Fruit fly (Drosophila melanogaster) whole organism, embryonic: Measurements from ENCODE around the gene Tis11.

Experiments used
- Abd-B ChIP-seq: fragments of 200-800 bp; sonication (Bioruptor generic); optimal IDR thresholded peaks from 2 replicates; lab custom pipeline; 2018; ENCODE audit warnings: missing biosample characterization, mild to moderate bottlenecking, missing genetic modification characterization, moderate library complexity
- Adf1 ChIP-seq: fragments of 200-800 bp; sonication (Bioruptor generic); IDR thresholded peaks from 2 replicates; pipeline ENCODE4 v1.3.6; 2022; ENCODE audit warnings: missing biosample characterization, missing genetic modification characterization
- Atf6 ChIP-seq: fragments of 200-800 bp; sonication (Bioruptor generic); IDR thresholded peaks from 2 replicates; pipeline ENCODE4 v1.3.6; 2022; ENCODE audit warnings: missing biosample characterization, missing genetic modification characterization
- CG11398 ChIP-seq: fragments of 200-800 bp; sonication (Bioruptor generic); optimal IDR thresholded peaks from 2 replicates; lab custom pipeline; 2016; ENCODE audit warnings: missing biosample characterization, missing genetic modification characterization
- CG11560 ChIP-seq: fragments of 200-800 bp; sonication (Bioruptor generic); IDR thresholded peaks from 3 replicates; pipeline ENCODE4 v1.3.6; 2022; ENCODE audit warnings: missing biosample characterization, missing genetic modification characterization
- CG12942 ChIP-seq: fragments of 200-800 bp; sonication (Bioruptor generic); optimal IDR thresholded peaks from 3 replicates; lab custom pipeline; 2016; ENCODE audit warnings: missing biosample characterization, missing genetic modification characterization
- CG14014 ChIP-seq: fragments of 200-800 bp; sonication (Bioruptor generic); IDR thresholded peaks from 2 replicates; pipeline ENCODE4 v1.3.6; 2022; ENCODE audit warnings: missing biosample characterization, missing genetic modification characterization
- CG14050 ChIP-seq: fragments of 200-800 bp; sonication (Bioruptor generic); IDR thresholded peaks from 3 replicates; pipeline ENCODE4 v1.3.6; 2022; ENCODE audit warnings: missing biosample characterization, missing genetic modification characterization
- CG15011 ChIP-seq: fragments of 200-800 bp; sonication (Bioruptor generic); optimal IDR thresholded peaks from 3 replicates; lab custom pipeline; 2018; ENCODE audit warnings: missing biosample characterization, mild to moderate bottlenecking, missing genetic modification characterization
- CG15479 ChIP-seq: fragments of 200-800 bp; sonication (Bioruptor generic); optimal IDR thresholded peaks from 3 replicates; lab custom pipeline; 2019; ENCODE audit warnings: missing biosample characterization, mild to moderate bottlenecking, missing genetic modification characterization, moderate library complexity
- CG2116 ChIP-seq: fragments of 200-800 bp; sonication (Bioruptor generic); optimal IDR thresholded peaks from 3 replicates; lab custom pipeline; 2018; ENCODE audit warnings: missing biosample characterization, mild to moderate bottlenecking, missing genetic modification characterization
- CG34376 ChIP-seq: fragments of 200-800 bp; sonication (Bioruptor generic); optimal IDR thresholded peaks from 2 replicates; lab custom pipeline; 2018; ENCODE audit warnings: missing biosample characterization, mild to moderate bottlenecking, missing genetic modification characterization
- CG3847 ChIP-seq: fragments of 200-800 bp; sonication (Bioruptor generic); IDR thresholded peaks from 2 replicates; pipeline ENCODE4 v1.3.6; 2022; ENCODE audit warnings: missing biosample characterization, missing genetic modification characterization
- CG4360 ChIP-seq: fragments of 200-800 bp; sonication (Bioruptor generic); IDR thresholded peaks from 2 replicates; pipeline ENCODE4 v1.3.6; 2022; ENCODE audit warnings: missing biosample characterization, missing genetic modification characterization
- CG4854 ChIP-seq: fragments of 200-800 bp; sonication (Bioruptor generic); optimal IDR thresholded peaks from 2 replicates; lab custom pipeline; 2016; ENCODE audit warnings: missing biosample characterization, missing genetic modification characterization, inconsistent platforms
- CG7839 ChIP-seq: fragments of 200-800 bp; sonication (Bioruptor generic); optimal IDR thresholded peaks from 3 replicates; lab custom pipeline; 2018; ENCODE audit warnings: missing biosample characterization, mild to moderate bottlenecking, missing genetic modification characterization, moderate library complexity
- CG7963 ChIP-seq: fragments of 200-800 bp; sonication (Bioruptor generic); IDR thresholded peaks from 3 replicates; pipeline ENCODE4 v1.3.6; 2022; ENCODE audit warnings: missing biosample characterization, missing genetic modification characterization; ENCODE audit not compliant: partially characterized antibody
- CG7987 ChIP-seq: fragments of 200-800 bp; sonication (Bioruptor generic); optimal IDR thresholded peaks from 2 replicates; lab custom pipeline; 2018; ENCODE audit warnings: missing biosample characterization, mild to moderate bottlenecking, missing genetic modification characterization, moderate library complexity
- CG8290 ChIP-seq, 3 experiments: fragments of 200-800 bp; sonication (Bioruptor generic); optimal IDR thresholded peaks; 2 replicates each; lab custom pipeline; 2016 to 2019; ENCODE audit warnings: missing biosample characterization in 3 of 3, missing genetic modification characterization in 3 of 3, mild to moderate bottlenecking in 2 of 3, moderate library complexity in 1 of 3
- CG8765 ChIP-seq: fragments of 200-800 bp; sonication (Bioruptor generic); IDR thresholded peaks from 2 replicates; pipeline ENCODE4 v1.3.6; 2022; ENCODE audit warnings: missing biosample characterization, missing genetic modification characterization
- CHES-1-like ChIP-seq: fragments of 200-800 bp; sonication (Bioruptor generic); optimal IDR thresholded peaks from 2 replicates; lab custom pipeline; 2016; ENCODE audit warnings: missing biosample characterization, missing genetic modification characterization
- D ChIP-seq, 2 experiments: fragments of 200-800 bp in 1 of 2; fragments of >200 bp in 1 of 2; sonication (Bioruptor generic) in 1 of 2; optimal IDR thresholded peaks; 2 replicates in 1 of 2; 3 replicates in 1 of 2; lab custom pipeline; 2017; ENCODE audit warnings: mild to moderate bottlenecking in 1 of 2, missing biosample characterization in 1 of 2, missing genetic modification characterization in 1 of 2, missing genetic modification reagents in 1 of 2
- D19A ChIP-seq: fragments of 200-800 bp; optimal IDR thresholded peaks from 3 replicates; lab custom pipeline; 2019; ENCODE audit warnings: missing biosample characterization, mild to moderate bottlenecking, missing genetic modification characterization, moderate library complexity
- Dfd ChIP-seq, 2 experiments: fragments of >200 bp; optimal IDR thresholded peaks; 2 replicates each; lab custom pipeline; 2017; ENCODE audit warnings: missing biosample characterization in 2 of 2, missing genetic modification characterization in 2 of 2
- Fer1 ChIP-seq: fragments of 200-800 bp; sonication (Bioruptor generic); optimal IDR thresholded peaks from 2 replicates; lab custom pipeline; 2017; ENCODE audit warnings: missing biosample characterization, mild to moderate bottlenecking, missing genetic modification characterization
- HLH54F ChIP-seq: fragments of 200-800 bp; sonication (Bioruptor generic); optimal IDR thresholded peaks from 3 replicates; lab custom pipeline; 2016; ENCODE audit warnings: missing biosample characterization, missing genetic modification characterization
- Meics ChIP-seq: fragments of 200-800 bp; sonication (Bioruptor generic); optimal IDR thresholded peaks from 2 replicates; lab custom pipeline; 2017; ENCODE audit warnings: missing biosample characterization, mild to moderate bottlenecking, missing genetic modification characterization
- NK7.1 ChIP-seq: fragments of 200-800 bp; sonication (Bioruptor generic); optimal IDR thresholded peaks from 3 replicates; lab custom pipeline; 2016; ENCODE audit warnings: missing biosample characterization, missing genetic modification characterization
- Nf-YC ChIP-seq: fragments of 200-800 bp; optimal IDR thresholded peaks from 3 replicates; lab custom pipeline; 2019; ENCODE audit warnings: missing biosample characterization, mild to moderate bottlenecking, missing genetic modification characterization, moderate library complexity
- Rfx ChIP-seq: fragments of 200-800 bp; sonication (Bioruptor generic); IDR thresholded peaks from 2 replicates; pipeline ENCODE4 v1.3.6; 2022; ENCODE audit warnings: missing biosample characterization, missing genetic modification characterization
- Tbp ChIP-seq: fragments of >200 bp; optimal IDR thresholded peaks from 2 replicates; lab custom pipeline; 2018; ENCODE audit warnings: missing biosample characterization, missing genetic modification characterization
- Xbp1 ChIP-seq: fragments of 200-800 bp; sonication (Bioruptor generic); optimal IDR thresholded peaks from 3 replicates; lab custom pipeline; 2016; ENCODE audit warnings: missing biosample characterization, mild to moderate bottlenecking, missing genetic modification characterization
- cwo ChIP-seq: fragments of 200-800 bp; sonication (Bioruptor generic); optimal IDR thresholded peaks from 3 replicates; lab custom pipeline; 2017; ENCODE audit warnings: missing biosample characterization, missing genetic modification characterization, mild to moderate bottlenecking, moderate library complexity, missing genetic modification reagents
- eyg ChIP-seq: fragments of 200-800 bp; sonication (Bioruptor generic); optimal IDR thresholded peaks from 3 replicates; lab custom pipeline; 2016; ENCODE audit warnings: missing biosample characterization, missing genetic modification characterization
- gcm2 ChIP-seq: fragments of 200-800 bp; sonication (Bioruptor generic); optimal IDR thresholded peaks from 2 replicates; lab custom pipeline; 2016; ENCODE audit warnings: missing biosample characterization, missing genetic modification characterization
- grn ChIP-seq: fragments of 200-800 bp; sonication (Bioruptor generic); optimal IDR thresholded peaks from 3 replicates; lab custom pipeline; 2017; ENCODE audit warnings: missing biosample characterization, missing genetic modification characterization
- gsb-n ChIP-seq: fragments of 200-800 bp; sonication (Bioruptor generic); optimal IDR thresholded peaks from 3 replicates; lab custom pipeline; 2018; ENCODE audit warnings: missing biosample characterization, mild to moderate bottlenecking, missing genetic modification characterization
- gt ChIP-seq: fragments of 200-800 bp; sonication (Bioruptor generic); IDR thresholded peaks from 2 replicates; pipeline ENCODE4 v1.3.6; 2022; ENCODE audit warnings: missing biosample characterization, missing genetic modification characterization
- h ChIP-seq: fragments of >200 bp; optimal IDR thresholded peaks from 2 replicates; lab custom pipeline; 2017
- kah ChIP-seq: fragments of 200-800 bp; sonication (Bioruptor generic); optimal IDR thresholded peaks from 2 replicates; lab custom pipeline; 2018; ENCODE audit warnings: missing biosample characterization, mild to moderate bottlenecking, missing genetic modification characterization
- mam ChIP-seq: fragments of 200-800 bp; sonication (Bioruptor generic); optimal IDR thresholded peaks from 3 replicates; lab custom pipeline; 2016; ENCODE audit warnings: missing biosample characterization, missing genetic modification characterization
- nom ChIP-seq: fragments of 200-800 bp; sonication (Bioruptor generic); optimal IDR thresholded peaks from 2 replicates; lab custom pipeline; 2017; ENCODE audit warnings: missing biosample characterization, missing genetic modification characterization, mild to moderate bottlenecking, moderate library complexity, missing genetic modification reagents
- org-1 ChIP-seq: fragments of 200-800 bp; sonication (Bioruptor generic); optimal IDR thresholded peaks from 2 replicates; lab custom pipeline; 2017; ENCODE audit warnings: missing biosample characterization, missing genetic modification characterization
- sc ChIP-seq, 3 experiments: fragments of >200 bp in 2 of 3; fragments of 200-800 bp in 1 of 3; sonication (Bioruptor generic) in 1 of 3; optimal IDR thresholded peaks; 2 replicates in 2 of 3; 3 replicates in 1 of 3; lab custom pipeline; 2017; ENCODE audit warnings: mild to moderate bottlenecking in 1 of 3, missing biosample characterization in 1 of 3, missing genetic modification characterization in 1 of 3, missing genetic modification reagents in 1 of 3
- sens ChIP-seq: fragments of 200-800 bp; sonication (Bioruptor generic); peaks from one replicate; lab custom pipeline; 2016; ENCODE audit warnings: missing biosample characterization, missing genetic modification characterization
- seq ChIP-seq: fragments of 200-800 bp; sonication (Bioruptor generic); IDR thresholded peaks from 2 replicates; pipeline ENCODE4 v1.3.6; 2022; ENCODE audit warnings: missing biosample characterization, missing genetic modification characterization
- slp2 ChIP-seq: fragments of 200-800 bp; sonication (Bioruptor generic); optimal IDR thresholded peaks from 2 replicates; lab custom pipeline; 2016; ENCODE audit warnings: missing biosample characterization, missing genetic modification characterization
- sug ChIP-seq: fragments of 200-800 bp; optimal IDR thresholded peaks from 2 replicates; lab custom pipeline; 2019; ENCODE audit warnings: missing biosample characterization, mild to moderate bottlenecking, missing genetic modification characterization, moderate library complexity
- unpg ChIP-seq: fragments of 200-800 bp; sonication (Bioruptor generic); optimal IDR thresholded peaks from 3 replicates; lab custom pipeline; 2018; ENCODE audit warnings: missing biosample characterization, mild to moderate bottlenecking, missing genetic modification characterization, moderate library complexity
- vfl ChIP-seq: fragments of 200-800 bp; sonication (Bioruptor generic); optimal IDR thresholded peaks from 2 replicates; lab custom pipeline; 2016; ENCODE audit warnings: missing biosample characterization, missing genetic modification characterization

The Tis11 gene

DNA sequence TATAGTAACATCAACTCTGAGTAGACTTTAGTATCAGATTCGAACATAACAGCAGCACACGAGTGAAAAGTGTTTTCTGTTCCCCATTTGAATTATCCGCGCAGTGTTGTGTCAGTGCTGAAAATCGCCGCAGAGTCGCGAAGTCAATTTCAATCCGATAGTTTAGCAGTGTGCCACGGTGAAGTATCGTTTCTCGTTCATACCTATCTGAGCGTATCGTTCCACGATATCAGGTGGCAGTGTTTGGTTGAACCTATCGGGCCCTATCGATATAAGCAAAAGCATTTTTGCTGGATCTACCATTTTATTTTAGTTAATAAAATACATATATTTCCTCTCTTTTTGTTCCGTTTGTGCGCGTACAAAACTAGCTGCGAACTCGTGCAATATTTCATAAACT lies 5.6 kb upstream of the Tis11 start, which contains the start of gene CkIalpha (continued):
- TF ChIP-seq h = no peak
- TF ChIP-seq HLH54F (GFP tag; lab: Kevin White, UChicago) = peak; percentile 72
- peak; percentile 34 for TF ChIP-seq unpg (GFP tag; lab: Kevin White, UChicago)
- TF ChIP-seq slp2 = no peak
- TF ChIP-seq gt (GFP tag; lab: Robert Waterston, UW) = no peak
- TF ChIP-seq gcm2 (GFP tag; lab: Kevin White, UChicago) = peak; percentile 51
- peak; percentile 64 for TF ChIP-seq Xbp1 (GFP tag; lab: Kevin White, UChicago)
- TF ChIP-seq Tbp = no peak
- peak; percentile 57 for TF ChIP-seq CG4854 (GFP tag; lab: Kevin White, UChicago)
- no peak for TF ChIP-seq org-1
- TF ChIP-seq eyg = peak; percentile 39
- no peak for TF ChIP-seq Dfd (GFP tag; optimal IDR thresholded peaks at IDR 0.05; lab: Kevin White, UChicago)
- peak; percentile 31 for TF ChIP-seq CG11398 (GFP tag; lab: Kevin White, UChicago)
- peak; percentile 71 for TF ChIP-seq CHES-1-like (GFP tag; lab: Kevin White, UChicago)
- peak; percentile 29; the same call in 1 of the 2 replicates for TF ChIP-seq CG14014 (GFP tag; lab: Robert Waterston, UW)
- peak; percentile 56 for TF ChIP-seq sug (tag; lab: Kevin White, UChicago)
- no peak for TF ChIP-seq CG15479
- peak; percentile 35 for TF ChIP-seq Fer1 (GFP tag; lab: Kevin White, UChicago)
- no peak for TF ChIP-seq CG15011 (GFP tag; lab: Kevin White, UChicago)
- TF ChIP-seq kah (GFP tag; lab: Kevin White, UChicago) = peak; percentile 45
- peak; percentile 25 for TF ChIP-seq CG7839 (tag; lab: Kevin White, UChicago)
- TF ChIP-seq CG2116 (GFP tag; lab: Kevin White, UChicago) = peak; percentile 95
- TF ChIP-seq Atf6 (GFP tag; lab: Robert Waterston, UW) = 0 out of 2 replicates have a peak, but pooled peaks have one; percentile 33
- peak; percentile 44; the same call in 1 of the 3 replicates for TF ChIP-seq CG11560 (tag; lab: Robert Waterston, UW)
- no peak for TF ChIP-seq grn
- TF ChIP-seq NK7.1 (GFP tag; lab: Kevin White, UChicago) = no peak
- TF ChIP-seq D19A (tag; lab: Kevin White, UChicago) = no peak
- no peak for TF ChIP-seq sc (optimal IDR thresholded peaks at IDR 0.05; lab: Kevin White, UChicago)
- no peak for TF ChIP-seq sc (GFP tag; optimal IDR thresholded peaks at IDR 0.05; lab: Kevin White, UChicago)
- TF ChIP-seq CG14050 = no peak
- peak; percentile 65 for TF ChIP-seq CG7987 (GFP tag; lab: Kevin White, UChicago)
- 0 out of 2 replicates have a peak, but pooled peaks have one; percentile 23 for TF ChIP-seq CG8765 (GFP tag; lab: Robert Waterston, UW)
- TF ChIP-seq seq (GFP tag; lab: Robert Waterston, UW) = no peak
- peak; percentile 0 for TF ChIP-seq Meics (GFP tag; lab: Kevin White, UChicago)
- no peak for TF ChIP-seq cwo (GFP tag; lab: Kevin White, UChicago)
- peak; percentile 20; the same call in 1 of the 2 replicates for TF ChIP-seq Adf1 (GFP tag; lab: Robert Waterston, UW)
- peak; percentile 98 for TF ChIP-seq CG7963
- peak; percentile 53 for TF ChIP-seq CG34376 (GFP tag; lab: Kevin White, UChicago)
- peak; percentile 42 for TF ChIP-seq CG8290 (GFP tag; optimal IDR thresholded peaks at IDR 0.05; lab: Kevin White, UChicago)
- TF ChIP-seq CG8290 (tag; optimal IDR thresholded peaks at IDR 0.05; lab: Kevin White, UChicago) = peak in 1 of 2 experiments; percentile 92
- peak; percentile 27; the same call in 1 of the 2 replicates for TF ChIP-seq CG4360
- TF ChIP-seq CG12942 = peak; percentile 4
- TF ChIP-seq CG3847 (GFP tag; lab: Robert Waterston, UW) = peak; percentile 86
- TF ChIP-seq sens (GFP tag; lab: Kevin White, UChicago) = peak; percentile 89
- no peak for TF ChIP-seq gsb-n
- no peak for TF ChIP-seq D (optimal IDR thresholded peaks at IDR 0.05; lab: Kevin White, UChicago)
- TF ChIP-seq D (GFP tag; optimal IDR thresholded peaks at IDR 0.05; lab: Kevin White, UChicago) = no peak
- TF ChIP-seq Rfx (GFP tag; lab: Robert Waterston, UW) = peak; percentile 83
- TF ChIP-seq Nf-YC = peak; percentile 15
- no peak for TF ChIP-seq Abd-B (GFP tag; lab: Kevin White, UChicago)
- no peak for TF ChIP-seq nom (GFP tag; lab: Kevin White, UChicago)
- peak; percentile 80 for TF ChIP-seq mam (GFP tag; lab: Kevin White, UChicago)
- peak; percentile 57 for TF ChIP-seq vfl (GFP tag; lab: Kevin White, UChicago)
